Worm (Caenorhabditis elegans): ENCODE measurements around the gene T07G12.3.
A peak's percentile ranks its signal among the peaks of the same experiment; 100 is the strongest.

The T07G12.3 gene

ce11 chrIV:10518652-10519051 lies 15.1 kb upstream of the T07G12.3 start:
- TF ChIP-seq hlh-12 (tag; optimal IDR thresholded peaks at IDR 0.05) (no peak), madf-10 (tag; optimal IDR thresholded peaks at IDR 0.05) (no peak), rec-8 (tag; optimal IDR thresholded peaks at IDR 0.05) (no peak), bed-2 (GFP tag; IDR thresholded peaks at IDR 0.05) (no peak)

ce11 chrIV:10521106-10521505 lies 12.6 kb upstream of the T07G12.3 start, which contains the start of gene cal-4:
cal-4 (plus strand) TSS chrIV:10521406.
- TF ChIP-seq ztf-3 (GFP tag; optimal IDR thresholded peaks at IDR 0.05) (no peak), lin-40 (tag; optimal IDR thresholded peaks at IDR 0.05) (no peak), madf-10 (tag; optimal IDR thresholded peaks at IDR 0.05) (no peak), die-1 (tag; optimal IDR thresholded peaks at IDR 0.05) (no peak), let-526 (GFP tag; IDR thresholded peaks at IDR 0.05) (no peak), K11D2.4 (GFP tag; IDR thresholded peaks at IDR 0.05) (no peak), ceh-100 (GFP tag; IDR thresholded peaks at IDR 0.05) (no peak), B0035.1 (tag; optimal IDR thresholded peaks at IDR 0.05) (no peak), T07F8.4 (tag; optimal IDR thresholded peaks at IDR 0.05) (no peak), hmg-20 (GFP tag; IDR thresholded peaks at IDR 0.05) (no peak), unc-62 (GFP tag; optimal IDR thresholded peaks at IDR 0.05) (no peak), nhr-179 (tag; optimal IDR thresholded peaks at IDR 0.05) (no peak), bed-1 (GFP tag; IDR thresholded peaks at IDR 0.05) (no peak), attf-6 (GFP tag; IDR thresholded peaks at IDR 0.05) (no peak)

- 0 out of 2 replicates have a peak, but pooled peaks have one; percentile 38 for TF ChIP-seq cebp-2 (GFP tag; IDR thresholded peaks at IDR 0.05)
- TF ChIP-seq ceh-40 (GFP tag; IDR thresholded peaks at IDR 0.05): no peak
These were observed 9.5 kb upstream of the T07G12.3 start, which contains the start of gene C02F4.5 for ce11 chrIV:10524095-10524829. C02F4.5 (minus strand) TSS chrIV:10524145.

- TF ChIP-seq attf-6 (GFP tag; IDR thresholded peaks at IDR 0.05) (no peak), lsy-27 (tag; optimal IDR thresholded peaks at IDR 0.05; ENCODE audit: borderline replicate concordance, insufficient read depth) (no peak), hrde-1 (tag; optimal IDR thresholded peaks at IDR 0.05; ENCODE audit: borderline replicate concordance) (no peak), snpc-1.1 (tag; optimal IDR thresholded peaks at IDR 0.05; ENCODE audit: insufficient read depth) (no peak)
These were observed 3.1 kb upstream of the T07G12.3 start, which contains the start of gene T07G12.2 for ce11 chrIV:10530648-10531047. T07G12.2 (plus strand) TSS chrIV:10530709.

- TF ChIP-seq sdz-38 (tag; optimal IDR thresholded peaks at IDR 0.05) (no peak), mes-4 (tag; optimal IDR thresholded peaks at IDR 0.05) (no peak), tbx-9 (tag; optimal IDR thresholded peaks at IDR 0.05; ENCODE audit: borderline replicate concordance) (no peak), Y67H2A.10 (GFP tag; conservative IDR thresholded peaks at IDR 0.05) (no peak), zfh-2 (GFP tag; conservative IDR thresholded peaks at IDR 0.05) (no peak), unc-130 (GFP tag; optimal IDR thresholded peaks at IDR 0.05) (no peak), attf-5 (GFP tag; optimal IDR thresholded peaks at IDR 0.05) (no peak), Y95B8A.8 (GFP tag; IDR thresholded peaks at IDR 0.05) (no peak), athp-1 (tag; optimal IDR thresholded peaks at IDR 0.05) (no peak), rec-8 (tag; optimal IDR thresholded peaks at IDR 0.05) (no peak), gei-17 (GFP tag; optimal IDR thresholded peaks at IDR 0.05) (no peak), F23B12.7 (tag; optimal IDR thresholded peaks at IDR 0.05; ENCODE audit: insufficient read depth) (no peak), attf-6 (GFP tag; IDR thresholded peaks at IDR 0.05) (no peak), lir-1 (GFP tag; conservative IDR thresholded peaks at IDR 0.05) (no peak), nhr-120 (GFP tag; IDR thresholded peaks at IDR 0.05) (no peak), hrde-1 (tag; optimal IDR thresholded peaks at IDR 0.05; ENCODE audit: borderline replicate concordance) (no peak), D2030.7 (GFP tag; IDR thresholded peaks at IDR 0.05) (no peak), ceh-40 (GFP tag; IDR thresholded peaks at IDR 0.05) (no peak)
These were observed 4.8 kb downstream of the T07G12.3 start, which contains the start of gene T07G12.4 for ce11 chrIV:10538584-10538983. T07G12.4 (minus strand) TSS chrIV:10538684.

All from whole organism, young adult.